Worm (Caenorhabditis elegans) whole organism, L1 larva: ENCODE results near the gene ceh-31.

Source experiments
- C04F5.9 ChIP-seq: sonication (generic microtip); optimal IDR thresholded peaks from 2 replicates; lab custom pipeline; 2016; ENCODE audit warnings: missing genetic modification characterization, missing compliant biosample characterization
- C34B4.2 ChIP-seq: sonication (generic microtip); optimal IDR thresholded peaks from 2 replicates; lab custom pipeline; 2017; ENCODE audit warnings: mild to moderate bottlenecking, missing genetic modification characterization, missing compliant biosample characterization
- alr-1 ChIP-seq: fragments of 200-800 bp; sonication (Bioruptor generic); optimal IDR thresholded peaks from 2 replicates; lab custom pipeline; 2018; ENCODE audit warnings: borderline replicate concordance, mild to moderate bottlenecking, missing genetic modification characterization, missing compliant biosample characterization
- aly-2 ChIP-seq: fragments of 150-350 bp; optimal IDR thresholded peaks from 2 replicates; lab custom pipeline; 2014; ENCODE audit warnings: missing biosample characterization, missing genetic modification characterization
- ama-1 ChIP-seq: fragments of 150-350 bp; optimal IDR thresholded peaks from 2 replicates; lab custom pipeline; 2014
- blmp-1 ChIP-seq: fragments of 150-350 bp; optimal IDR thresholded peaks from 2 replicates; lab custom pipeline; 2014; ENCODE audit warnings: missing biosample characterization, missing genetic modification characterization
- ceh-63 ChIP-seq: fragments of 200-800 bp; sonication (Bioruptor generic); optimal IDR thresholded peaks from 2 replicates; lab custom pipeline; 2018; ENCODE audit warnings: mild to moderate bottlenecking, missing genetic modification characterization, missing compliant biosample characterization
- ces-1 ChIP-seq: fragments of 150-350 bp; optimal IDR thresholded peaks from 2 replicates; lab custom pipeline; 2014; ENCODE audit warnings: missing biosample characterization, missing genetic modification reagents, missing genetic modification characterization
- dsc-1 ChIP-seq: sonication (generic microtip); optimal IDR thresholded peaks from 2 replicates; lab custom pipeline; 2016; ENCODE audit warnings: mild to moderate bottlenecking, missing genetic modification characterization, missing compliant biosample characterization
- efl-3 ChIP-seq: fragments of 200-800 bp; sonication (Bioruptor generic); optimal IDR thresholded peaks from 2 replicates; lab custom pipeline; 2018; ENCODE audit warnings: mild to moderate bottlenecking, missing genetic modification characterization, missing compliant biosample characterization
- elt-2 ChIP-seq: sonication (generic microtip); optimal IDR thresholded peaks from 2 replicates; lab custom pipeline; 2016; ENCODE audit warnings: missing genetic modification characterization, mild to moderate bottlenecking, inconsistent platforms, missing compliant biosample characterization, missing genetic modification reagents
- elt-3 ChIP-seq, 6 experiments: fragments of 150-350 bp in 1 of 6; sonication (generic microtip); optimal IDR thresholded peaks; 2 replicates each; lab custom pipeline; 2017 to 2018; ENCODE audit warnings: missing biosample characterization in 6 of 6, missing genetic modification characterization in 6 of 6, inconsistent platforms in 1 of 6
- ets-5 ChIP-seq: fragments of 200-800 bp; sonication (Bioruptor generic); IDR thresholded peaks from 2 replicates; pipeline ENCODE4 v1.3.6; 2022; ENCODE audit warnings: missing genetic modification characterization, missing compliant biosample characterization
- fkh-10 ChIP-seq: sonication (generic microtip); optimal IDR thresholded peaks from 2 replicates; lab custom pipeline; 2017; ENCODE audit warnings: missing biosample characterization, missing genetic modification reagents, missing genetic modification characterization
- fkh-4 ChIP-seq: sonication (generic microtip); optimal IDR thresholded peaks from 2 replicates; lab custom pipeline; 2016; ENCODE audit warnings: missing compliant biosample characterization, missing genetic modification characterization, borderline replicate concordance
- fos-1 ChIP-seq: fragments of 150-350 bp; optimal IDR thresholded peaks from 2 replicates; lab custom pipeline; 2014; ENCODE audit warnings: missing biosample characterization, missing genetic modification characterization
- grh-1 ChIP-seq: fragments of 200-800 bp; sonication (Bioruptor generic); IDR thresholded peaks from 2 replicates; pipeline ENCODE4 v1.3.6; 2022; ENCODE audit warnings: missing genetic modification reagents, missing genetic modification characterization, missing compliant biosample characterization
- hlh-4 ChIP-seq: sonication (generic microtip); optimal IDR thresholded peaks from 2 replicates; lab custom pipeline; 2016; ENCODE audit warnings: mild to moderate bottlenecking, missing genetic modification characterization, missing compliant biosample characterization
- irx-1 ChIP-seq: sonication (generic microtip); optimal IDR thresholded peaks from 2 replicates; lab custom pipeline; 2016; ENCODE audit warnings: missing genetic modification characterization, missing compliant biosample characterization
- isw-1 ChIP-seq: fragments of 200-800 bp; sonication (Bioruptor generic); IDR thresholded peaks from 2 replicates; pipeline ENCODE4 v1.3.6; 2022; ENCODE audit warnings: missing genetic modification characterization, missing compliant biosample characterization
- lin-13 ChIP-seq: fragments of 150-350 bp; optimal IDR thresholded peaks from 2 replicates; lab custom pipeline; 2014; ENCODE audit warnings: missing biosample characterization, missing genetic modification reagents, missing genetic modification characterization
- lin-15B ChIP-seq: fragments of 150-350 bp; sonication (generic microtip); optimal IDR thresholded peaks from 3 replicates; lab custom pipeline; 2014; ENCODE audit warnings: missing biosample characterization, missing genetic modification characterization
- lin-35 ChIP-seq, 2 experiments: fragments of 150-350 bp; optimal IDR thresholded peaks; 2 replicates each; lab custom pipeline; 2014; ENCODE audit warnings: missing biosample characterization in 2 of 2, missing genetic modification characterization in 2 of 2, missing genetic modification reagents in 2 of 2
- lir-3 ChIP-seq: sonication (generic microtip); optimal IDR thresholded peaks from 2 replicates; lab custom pipeline; 2016; ENCODE audit warnings: mild to moderate bottlenecking, missing genetic modification characterization, moderate library complexity, missing compliant biosample characterization; ENCODE audit not compliant: poor library complexity
- lsy-2 ChIP-seq, 2 experiments: fragments of 150-350 bp; optimal IDR thresholded peaks; 2 replicates each; lab custom pipeline; 2014; ENCODE audit warnings: missing biosample characterization in 2 of 2, missing genetic modification characterization in 2 of 2
- mab-9 ChIP-seq: fragments of 200-800 bp; sonication (Bioruptor generic); IDR thresholded peaks from 2 replicates; pipeline ENCODE4 v1.3.6; 2022; ENCODE audit warnings: missing genetic modification reagents, missing genetic modification characterization, missing compliant biosample characterization
- mdl-1 ChIP-seq, 2 experiments: fragments of 150-350 bp; optimal IDR thresholded peaks; 2 replicates each; lab custom pipeline; 2014 to 2017; ENCODE audit warnings: missing biosample characterization in 2 of 2, missing genetic modification characterization in 2 of 2, inconsistent platforms in 1 of 2
- mep-1 ChIP-seq: fragments of 150-350 bp; optimal IDR thresholded peaks from 2 replicates; lab custom pipeline; 2014; ENCODE audit warnings: missing biosample characterization, missing genetic modification characterization
- nhr-19 ChIP-seq: fragments of 200-800 bp; sonication (Bioruptor generic); conservative IDR thresholded peaks from 2 replicates; pipeline ENCODE4 v1.3.6; 2022; ENCODE audit warnings: missing genetic modification characterization, missing compliant biosample characterization
- nhr-20 ChIP-seq: sonication (generic microtip); optimal IDR thresholded peaks from 2 replicates; lab custom pipeline; 2016; ENCODE audit warnings: mild to moderate bottlenecking, missing genetic modification characterization, missing compliant biosample characterization
- nhr-237 ChIP-seq: fragments of 150-350 bp; optimal IDR thresholded peaks from 2 replicates; lab custom pipeline; 2014; ENCODE audit warnings: missing biosample characterization, missing genetic modification characterization
- nhr-47 ChIP-seq: sonication (generic microtip); optimal IDR thresholded peaks from 2 replicates; lab custom pipeline; 2016; ENCODE audit warnings: mild to moderate bottlenecking, missing genetic modification characterization, moderate library complexity, missing compliant biosample characterization
- nhr-71 ChIP-seq: sonication (generic microtip); optimal IDR thresholded peaks from 2 replicates; lab custom pipeline; 2016; ENCODE audit warnings: mild to moderate bottlenecking, missing genetic modification characterization, moderate library complexity, missing compliant biosample characterization
- nhr-77 ChIP-seq: fragments of 150-350 bp; optimal IDR thresholded peaks from 2 replicates; lab custom pipeline; 2014; ENCODE audit warnings: missing biosample characterization, missing genetic modification characterization
- nhr-84 ChIP-seq: sonication (generic microtip); optimal IDR thresholded peaks from 2 replicates; lab custom pipeline; 2017; ENCODE audit warnings: missing biosample characterization, missing genetic modification characterization
- nhr-85 ChIP-seq: sonication (generic microtip); peaks from one replicate; lab custom pipeline; 2016; ENCODE audit warnings: missing genetic modification characterization, inconsistent platforms, missing compliant biosample characterization
- nhr-90 ChIP-seq: sonication (generic microtip); optimal IDR thresholded peaks from 2 replicates; lab custom pipeline; 2016; ENCODE audit warnings: mild to moderate bottlenecking, missing genetic modification characterization, missing compliant biosample characterization; ENCODE audit not compliant: poor library complexity
- pax-3 ChIP-seq: fragments of 200-800 bp; sonication (Bioruptor generic); optimal IDR thresholded peaks from 2 replicates; lab custom pipeline; 2018; ENCODE audit warnings: mild to moderate bottlenecking, missing genetic modification characterization, moderate library complexity, missing compliant biosample characterization
- pqm-1 ChIP-seq: sonication (generic microtip); optimal IDR thresholded peaks from 3 replicates; lab custom pipeline; 2017; ENCODE audit warnings: missing biosample characterization, missing genetic modification characterization
- rnt-1 ChIP-seq: sonication (generic microtip); optimal IDR thresholded peaks from 2 replicates; lab custom pipeline; 2016; ENCODE audit warnings: mild to moderate bottlenecking, missing genetic modification characterization, moderate library complexity, missing compliant biosample characterization
- skn-1 ChIP-seq: fragments of 150-350 bp; optimal IDR thresholded peaks from 2 replicates; lab custom pipeline; 2014; ENCODE audit warnings: missing biosample characterization, missing genetic modification characterization
- snpc-4 ChIP-seq: fragments of 150-350 bp; optimal IDR thresholded peaks from 2 replicates; lab custom pipeline; 2014; ENCODE audit warnings: missing biosample characterization, missing genetic modification characterization
- sptf-1 ChIP-seq: fragments of 150-350 bp; optimal IDR thresholded peaks from 2 replicates; lab custom pipeline; 2014; ENCODE audit warnings: missing biosample characterization, missing genetic modification characterization
- tbx-2 ChIP-seq: sonication (generic microtip); optimal IDR thresholded peaks from 2 replicates; lab custom pipeline; 2016; ENCODE audit warnings: missing genetic modification characterization, missing compliant biosample characterization
- unc-130 ChIP-seq: fragments of 150-350 bp; optimal IDR thresholded peaks from 2 replicates; lab custom pipeline; 2017; ENCODE audit warnings: missing biosample characterization, missing genetic modification characterization, inconsistent platforms
- unc-30 ChIP-seq: sonication (generic microtip); optimal IDR thresholded peaks from 2 replicates; lab custom pipeline; 2017; ENCODE audit warnings: missing biosample characterization, missing genetic modification characterization
- vab-15 ChIP-seq: sonication (generic microtip); optimal IDR thresholded peaks from 2 replicates; lab custom pipeline; 2017; ENCODE audit warnings: missing genotype, mild to moderate bottlenecking, missing genetic modification characterization, missing compliant biosample characterization
- xbp-1 ChIP-seq: sonication (generic microtip); optimal IDR thresholded peaks from 2 replicates; lab custom pipeline; 2016; ENCODE audit warnings: missing genetic modification characterization, missing compliant biosample characterization
- zip-4 ChIP-seq: fragments of 200-800 bp; sonication (Bioruptor generic); optimal IDR thresholded peaks from 2 replicates; lab custom pipeline; 2018; ENCODE audit warnings: mild to moderate bottlenecking, missing genetic modification characterization, moderate library complexity, missing compliant biosample characterization
- ztf-11 ChIP-seq, 2 experiments: sonication (generic microtip); optimal IDR thresholded peaks; 2 replicates each; lab custom pipeline; 2016 to 2017; ENCODE audit warnings: missing genetic modification characterization in 2 of 2, missing biosample characterization in 1 of 2, missing compliant biosample characterization in 1 of 2
- ztf-4 ChIP-seq: fragments of 150-350 bp; optimal IDR thresholded peaks from 2 replicates; lab custom pipeline; 2014; ENCODE audit warnings: missing biosample characterization, missing genetic modification characterization

ceh-31 gene

ce11 chrX:3115134-3116032 lies 45.2 kb upstream of the ceh-31 start:
- no peak for TF ChIP-seq mab-9 (GFP tag; lab: Robert Waterston, UW)
- TF ChIP-seq nhr-19 (GFP tag; lab: Robert Waterston, UW) = peak; percentile 62
- peak; percentile 1 for TF ChIP-seq xbp-1 (tag; lab: Kevin White, UChicago)
- TF ChIP-seq mep-1 = no peak
- TF ChIP-seq lin-15B = no peak
- TF ChIP-seq snpc-4 = no peak
- TF ChIP-seq lin-13 (GFP tag; lab: Kevin White, UChicago) = peak; percentile 53
- TF ChIP-seq C34B4.2 (tag; lab: Kevin White, UChicago) = no peak
- no peak for TF ChIP-seq pqm-1 (tag; lab: Kevin White, UChicago)
- no peak for TF ChIP-seq hlh-4
- no peak for TF ChIP-seq vab-15
- no peak for TF ChIP-seq ztf-11 (tag; optimal IDR thresholded peaks at IDR 0.05; lab: Kevin White, UChicago)
- TF ChIP-seq alr-1 (tag; lab: Kevin White, UChicago) = no peak
- TF ChIP-seq unc-30 (tag; lab: Kevin White, UChicago) = no peak
- TF ChIP-seq fkh-10 (GFP tag; lab: Kevin White, UChicago) = no peak
- TF ChIP-seq isw-1 = no peak
- no peak for TF ChIP-seq ets-5 (GFP tag; lab: Robert Waterston, UW)
- TF ChIP-seq nhr-85 = peak; percentile 89
- peak; percentile 55 for TF ChIP-seq grh-1 (GFP tag; lab: Robert Waterston, UW)
- TF ChIP-seq nhr-77 (tag; lab: Kevin White, UChicago) = peak; percentile 50
- TF ChIP-seq unc-130 (tag; lab: Kevin White, UChicago) = peak; percentile 84
- peak; percentile 3 for TF ChIP-seq fos-1
- TF ChIP-seq nhr-90 (tag; lab: Kevin White, UChicago) = peak; percentile 72
- no peak for TF ChIP-seq efl-3 (GFP tag; lab: Kevin White, UChicago)
- TF ChIP-seq irx-1 (tag; lab: Kevin White, UChicago) = no peak
- no peak for TF ChIP-seq blmp-1 (tag; lab: Kevin White, UChicago)
- peak; percentile 72 for TF ChIP-seq nhr-20 (tag; lab: Kevin White, UChicago)
- no peak for TF ChIP-seq zip-4 (GFP tag; lab: Kevin White, UChicago)
- peak; percentile 48 for TF ChIP-seq ceh-63 (GFP tag; lab: Kevin White, UChicago)
- TF ChIP-seq nhr-47 (tag; lab: Kevin White, UChicago) = peak; percentile 47
- no peak for TF ChIP-seq ces-1 (GFP tag; lab: Kevin White, UChicago)
- TF ChIP-seq rnt-1 (tag; lab: Kevin White, UChicago) = peak; percentile 40
- peak; percentile 42 for TF ChIP-seq elt-2 (tag; lab: Kevin White, UChicago)
- TF ChIP-seq pax-3 (tag; lab: Kevin White, UChicago) = peak; percentile 27
- peak in 1 of 2 experiments; percentile 58 for TF ChIP-seq lin-35 (GFP tag; optimal IDR thresholded peaks at IDR 0.05; lab: Kevin White, UChicago)
- peak; percentile 41 for TF ChIP-seq lir-3 (tag; lab: Kevin White, UChicago)
- peak; percentile 28 for TF ChIP-seq dsc-1 (tag; lab: Kevin White, UChicago)
- TF ChIP-seq nhr-237 (tag; lab: Kevin White, UChicago) = no peak
- TF ChIP-seq aly-2 (tag; lab: Kevin White, UChicago) = peak; percentile 46
- TF ChIP-seq ama-1 (lab: Kevin White, UChicago) = peak; percentile 39
- TF ChIP-seq tbx-2 = no peak
- peak in 5 of 6 experiments; percentile 59 to 88 (median 74) for TF ChIP-seq elt-3 (tag; optimal IDR thresholded peaks at IDR 0.05; lab: Kevin White, UChicago)
- TF ChIP-seq ztf-4 (tag; lab: Kevin White, UChicago) = no peak
- peak; percentile 11 for TF ChIP-seq skn-1 (tag; lab: Kevin White, UChicago)
- peak in 1 of 2 experiments; percentile 27 for TF ChIP-seq lsy-2 (tag; optimal IDR thresholded peaks at IDR 0.05; lab: Kevin White, UChicago)
- no peak for TF ChIP-seq nhr-84
- no peak for TF ChIP-seq sptf-1 (tag; lab: Kevin White, UChicago)
- no peak for TF ChIP-seq fkh-4 (tag; lab: Kevin White, UChicago)
- peak in 1 of 2 experiments; percentile 55 for TF ChIP-seq mdl-1 (tag; optimal IDR thresholded peaks at IDR 0.05; lab: Kevin White, UChicago)
- TF ChIP-seq C04F5.9 = no peak
- TF ChIP-seq nhr-71 = peak; percentile 79
